Fruit fly (Drosophila melanogaster) whole organism, embryonic: ENCODE measurements around the gene lbl.

Experiments used
- CG12299 ChIP-seq: fragments of 200-800 bp; sonication (Bioruptor generic); optimal IDR thresholded peaks from 2 replicates; lab custom pipeline; 2018; ENCODE audit warnings: missing biosample characterization, mild to moderate bottlenecking, missing genetic modification characterization
- CG12744 ChIP-seq: fragments of 200-800 bp; sonication (Bioruptor generic); optimal IDR thresholded peaks from 2 replicates; lab custom pipeline; 2016; ENCODE audit warnings: missing biosample characterization, missing genetic modification characterization
- CG13296 ChIP-seq: fragments of 200-800 bp; sonication (Bioruptor generic); optimal IDR thresholded peaks from 3 replicates; lab custom pipeline; 2018; ENCODE audit warnings: missing biosample characterization, mild to moderate bottlenecking, missing genetic modification characterization
- CG15479 ChIP-seq: fragments of 200-800 bp; sonication (Bioruptor generic); optimal IDR thresholded peaks from 3 replicates; lab custom pipeline; 2019; ENCODE audit warnings: missing biosample characterization, mild to moderate bottlenecking, missing genetic modification characterization, moderate library complexity
- CG16779 ChIP-seq: fragments of 200-800 bp; sonication (Bioruptor generic); IDR thresholded peaks from 2 replicates; pipeline ENCODE4 v1.3.6; 2022; ENCODE audit warnings: missing biosample characterization, missing genetic modification characterization
- CG18599 ChIP-seq: fragments of 200-800 bp; sonication (Bioruptor generic); optimal IDR thresholded peaks from 3 replicates; lab custom pipeline; 2017; ENCODE audit warnings: missing biosample characterization, missing genetic modification characterization, mild to moderate bottlenecking, moderate library complexity, missing genetic modification reagents
- CG2678 ChIP-seq: fragments of 200-800 bp; sonication (Bioruptor generic); optimal IDR thresholded peaks from 3 replicates; lab custom pipeline; 2019; ENCODE audit warnings: missing biosample characterization, mild to moderate bottlenecking, missing genetic modification characterization, moderate library complexity
- CG2889 ChIP-seq: fragments of 200-800 bp; sonication (Bioruptor generic); IDR thresholded peaks from 3 replicates; pipeline ENCODE4 v1.3.6; 2022; ENCODE audit warnings: missing biosample characterization, missing genetic modification characterization
- CG34224 ChIP-seq: fragments of 200-800 bp; sonication (Bioruptor generic); IDR thresholded peaks from 3 replicates; pipeline ENCODE4 v1.3.6; 2022; ENCODE audit warnings: missing biosample characterization, missing genetic modification characterization; ENCODE audit not compliant: partially characterized antibody
- CG3726 ChIP-seq: fragments of 200-800 bp; sonication (Bioruptor generic); IDR thresholded peaks from 3 replicates; pipeline ENCODE4, ENCODE4 v1.3.6; 2022; ENCODE audit warnings: missing biosample characterization, missing genetic modification characterization
- CG4854 ChIP-seq: fragments of 200-800 bp; sonication (Bioruptor generic); optimal IDR thresholded peaks from 2 replicates; lab custom pipeline; 2016; ENCODE audit warnings: missing biosample characterization, missing genetic modification characterization, inconsistent platforms
- CG6683 ChIP-seq: fragments of 200-800 bp; sonication (Bioruptor generic); optimal IDR thresholded peaks from 2 replicates; lab custom pipeline; 2017; ENCODE audit warnings: missing biosample characterization, mild to moderate bottlenecking, missing genetic modification characterization, missing genetic modification reagents
- CG6765 ChIP-seq: fragments of 200-800 bp; sonication (Bioruptor generic); optimal IDR thresholded peaks from 3 replicates; lab custom pipeline; 2017; ENCODE audit warnings: missing biosample characterization, mild to moderate bottlenecking, missing genetic modification characterization
- CG6813 ChIP-seq: fragments of 200-800 bp; sonication (Bioruptor generic); optimal IDR thresholded peaks from 2 replicates; lab custom pipeline; 2017; ENCODE audit warnings: missing biosample characterization, missing genetic modification characterization, mild to moderate bottlenecking, moderate library complexity, missing genetic modification reagents
- CG7928 ChIP-seq: fragments of 200-800 bp; sonication (Bioruptor generic); optimal IDR thresholded peaks from 2 replicates; lab custom pipeline; 2017; ENCODE audit warnings: missing biosample characterization, mild to moderate bottlenecking, missing genetic modification characterization
- CHES-1-like ChIP-seq: fragments of 200-800 bp; sonication (Bioruptor generic); optimal IDR thresholded peaks from 2 replicates; lab custom pipeline; 2016; ENCODE audit warnings: missing biosample characterization, missing genetic modification characterization
- CrebB ChIP-seq: fragments of 200-800 bp; sonication (Bioruptor generic); optimal IDR thresholded peaks from 3 replicates; lab custom pipeline; 2018; ENCODE audit warnings: missing biosample characterization, mild to moderate bottlenecking, missing genetic modification characterization
- Ets65A ChIP-seq: fragments of 200-800 bp; sonication (Bioruptor generic); peaks from one replicate; lab custom pipeline; 2016; ENCODE audit warnings: missing biosample characterization, missing genetic modification characterization
- Gsc ChIP-seq: fragments of 200-800 bp; sonication (Bioruptor generic); IDR thresholded peaks from 2 replicates; pipeline ENCODE4 v1.3.6; 2022; ENCODE audit warnings: missing biosample characterization, missing genetic modification characterization
- HLH4C ChIP-seq: fragments of 200-800 bp; sonication (Bioruptor generic); IDR thresholded peaks from 3 replicates; pipeline ENCODE4 v1.3.6; 2022; ENCODE audit warnings: missing biosample characterization, missing genetic modification characterization; ENCODE audit not compliant: partially characterized antibody
- HmgZ ChIP-seq: fragments of 200-800 bp; sonication (Bioruptor generic); optimal IDR thresholded peaks from 2 replicates; lab custom pipeline; 2018; ENCODE audit warnings: missing biosample characterization, mild to moderate bottlenecking, missing genetic modification characterization
- Hr51 ChIP-seq, 2 experiments: fragments of 200-800 bp; sonication (Bioruptor generic); optimal IDR thresholded peaks; 2 replicates in 1 of 2; 3 replicates in 1 of 2; lab custom pipeline; 2016 to 2018; ENCODE audit warnings: missing biosample characterization in 2 of 2, missing genetic modification characterization in 2 of 2, mild to moderate bottlenecking in 1 of 2, moderate library complexity in 1 of 2
- Kr ChIP-seq: fragments of 200-800 bp; sonication (Bioruptor generic); optimal IDR thresholded peaks from 2 replicates; lab custom pipeline; 2017; ENCODE audit warnings: missing biosample characterization, mild to moderate bottlenecking, missing genetic modification characterization
- Meics ChIP-seq: fragments of 200-800 bp; sonication (Bioruptor generic); optimal IDR thresholded peaks from 2 replicates; lab custom pipeline; 2017; ENCODE audit warnings: missing biosample characterization, mild to moderate bottlenecking, missing genetic modification characterization
- Ptx1 ChIP-seq: fragments of 200-800 bp; sonication (Bioruptor generic); IDR thresholded peaks from 2 replicates; pipeline ENCODE4 v1.3.6; 2022; ENCODE audit warnings: missing biosample characterization, missing genetic modification characterization
- Scr ChIP-seq: fragments of 200-800 bp; sonication (Bioruptor generic); IDR thresholded peaks from 2 replicates; pipeline ENCODE4 v1.3.6; 2022; ENCODE audit warnings: missing biosample characterization, missing genetic modification characterization; ENCODE audit not compliant: partially characterized antibody
- Sry-δ ChIP-seq: fragments of 200-800 bp; sonication (Bioruptor generic); optimal IDR thresholded peaks from 2 replicates; lab custom pipeline; 2016; ENCODE audit warnings: missing biosample characterization, missing genetic modification characterization
- TFAM ChIP-seq: fragments of 200-800 bp; sonication (Bioruptor generic); optimal IDR thresholded peaks from 2 replicates; lab custom pipeline; 2017; ENCODE audit warnings: missing biosample characterization, missing genetic modification characterization, inconsistent platforms
- Tbp ChIP-seq: fragments of >200 bp; optimal IDR thresholded peaks from 2 replicates; lab custom pipeline; 2018; ENCODE audit warnings: missing biosample characterization, missing genetic modification characterization
- aop ChIP-seq: fragments of 200-800 bp; sonication (Bioruptor generic); IDR thresholded peaks from 2 replicates; pipeline ENCODE4 v1.3.6; 2022; ENCODE audit warnings: missing biosample characterization, missing genetic modification characterization
- bab2 ChIP-seq: fragments of 200-800 bp; sonication (Bioruptor generic); optimal IDR thresholded peaks from 2 replicates; lab custom pipeline; 2016; ENCODE audit warnings: missing biosample characterization, missing genetic modification characterization
- chinmo ChIP-seq: fragments of 200-800 bp; sonication (Bioruptor generic); IDR thresholded peaks from 4 replicates; pipeline ENCODE4 v1.3.6; 2022; ENCODE audit warnings: missing biosample characterization, missing genetic modification characterization; ENCODE audit not compliant: partially characterized antibody
- ci ChIP-seq: fragments of 200-800 bp; sonication (Bioruptor generic); IDR thresholded peaks from 3 replicates; pipeline ENCODE4 v1.3.6; 2022; ENCODE audit warnings: missing biosample characterization, missing genetic modification characterization
- dysf ChIP-seq: fragments of 200-800 bp; sonication (Bioruptor generic); IDR thresholded peaks from 3 replicates; pipeline ENCODE4 v1.3.6; 2022; ENCODE audit warnings: missing biosample characterization, missing genetic modification characterization
- fd3F ChIP-seq: fragments of 200-800 bp; sonication (Bioruptor generic); optimal IDR thresholded peaks from 2 replicates; lab custom pipeline; 2018; ENCODE audit warnings: missing biosample characterization, mild to moderate bottlenecking, missing genetic modification characterization, moderate library complexity
- gsb ChIP-seq: fragments of 200-800 bp; sonication (Bioruptor generic); IDR thresholded peaks from 2 replicates; pipeline ENCODE4 v1.3.6; 2022; ENCODE audit warnings: missing biosample characterization, missing genetic modification characterization
- gt ChIP-seq: fragments of 200-800 bp; sonication (Bioruptor generic); IDR thresholded peaks from 2 replicates; pipeline ENCODE4 v1.3.6; 2022; ENCODE audit warnings: missing biosample characterization, missing genetic modification characterization
- jing ChIP-seq: fragments of 200-800 bp; sonication (Bioruptor generic); optimal IDR thresholded peaks from 2 replicates; lab custom pipeline; 2018; ENCODE audit warnings: missing biosample characterization, mild to moderate bottlenecking, missing genetic modification characterization
- mld ChIP-seq: fragments of 200-800 bp; sonication (Bioruptor generic); IDR thresholded peaks from 3 replicates; pipeline ENCODE4 v1.3.6; 2022; ENCODE audit warnings: missing biosample characterization, missing genetic modification characterization; ENCODE audit not compliant: partially characterized antibody
- nerfin-2 ChIP-seq: fragments of 200-800 bp; sonication (Bioruptor generic); IDR thresholded peaks from 2 replicates; pipeline ENCODE4 v1.3.6; 2022; ENCODE audit warnings: missing biosample characterization, missing genetic modification characterization; ENCODE audit not compliant: partially characterized antibody
- oc ChIP-seq: fragments of 200-800 bp; sonication (Bioruptor generic); optimal IDR thresholded peaks from 2 replicates; lab custom pipeline; 2018; ENCODE audit warnings: missing biosample characterization, mild to moderate bottlenecking, missing genetic modification characterization, moderate library complexity
- onecut ChIP-seq: fragments of 200-800 bp; sonication (Bioruptor generic); IDR thresholded peaks from 2 replicates; pipeline ENCODE4 v1.3.6; 2022; ENCODE audit warnings: missing biosample characterization, missing genetic modification characterization
- pum ChIP-seq: fragments of 200-800 bp; sonication (Bioruptor generic); optimal IDR thresholded peaks from 2 replicates; lab custom pipeline; 2016; ENCODE audit warnings: missing biosample characterization, missing genetic modification characterization
- sc ChIP-seq, 3 experiments: fragments of >200 bp in 2 of 3; fragments of 200-800 bp in 1 of 3; sonication (Bioruptor generic) in 1 of 3; optimal IDR thresholded peaks; 2 replicates in 2 of 3; 3 replicates in 1 of 3; lab custom pipeline; 2017; ENCODE audit warnings: mild to moderate bottlenecking in 1 of 3, missing biosample characterization in 1 of 3, missing genetic modification characterization in 1 of 3, missing genetic modification reagents in 1 of 3
- tgo ChIP-seq: fragments of 200-800 bp; sonication (Bioruptor generic); IDR thresholded peaks from 3 replicates; pipeline ENCODE4 v1.3.6; 2022; ENCODE audit warnings: missing biosample characterization, missing genetic modification characterization
- tna ChIP-seq: fragments of 200-800 bp; sonication (Bioruptor generic); IDR thresholded peaks from 2 replicates; pipeline ENCODE4 v1.3.6; 2022; ENCODE audit warnings: missing biosample characterization, missing genetic modification characterization; ENCODE audit not compliant: partially characterized antibody
- trh ChIP-seq: fragments of 200-800 bp; sonication (Bioruptor generic); optimal IDR thresholded peaks from 2 replicates; lab custom pipeline; 2016; ENCODE audit warnings: missing biosample characterization, missing genetic modification characterization
- unpg ChIP-seq: fragments of 200-800 bp; sonication (Bioruptor generic); optimal IDR thresholded peaks from 3 replicates; lab custom pipeline; 2018; ENCODE audit warnings: missing biosample characterization, mild to moderate bottlenecking, missing genetic modification characterization, moderate library complexity
- vnd ChIP-seq: fragments of 200-800 bp; sonication (Bioruptor generic); IDR thresholded peaks from 3 replicates; pipeline ENCODE4 v1.3.6; 2022; ENCODE audit warnings: missing biosample characterization, missing genetic modification characterization; ENCODE audit not compliant: partially characterized antibody
- z ChIP-seq: fragments of 200-800 bp; sonication (Bioruptor generic); IDR thresholded peaks from 3 replicates; pipeline ENCODE4 v1.3.6; 2022; ENCODE audit warnings: missing biosample characterization, missing genetic modification characterization

lbl gene

dm6 chr3R:21446334-21446733, 12.4 kb upstream of the lbl start, which contains the start of gene lbe (continued):
- TF ChIP-seq CG13296 (GFP tag; lab: Kevin White, UChicago) (no peak), Tbp (GFP tag; lab: Kevin White, UChicago) (no peak), CG12744 (GFP tag; lab: Kevin White, UChicago) (no peak), oc (tag; lab: Kevin White, UChicago) (peak; percentile 87), trh (GFP tag; lab: Kevin White, UChicago) (no peak), CG2678 (tag; lab: Kevin White, UChicago) (no peak), Sry-δ (no peak), nerfin-2 (peak; percentile 43; the same call in 1 of the 2 replicates), HmgZ (peak; percentile 36), CG3726 (GFP tag; lab: Robert Waterston, UW) (no peak), tgo (GFP tag; lab: Robert Waterston, UW) (no peak), HLH4C (GFP tag; lab: Robert Waterston, UW) (no peak; the same call in 2 of the 3 replicates), gt (GFP tag; lab: Robert Waterston, UW) (no peak), bab2 (GFP tag; lab: Kevin White, UChicago) (no peak), vnd (GFP tag; lab: Robert Waterston, UW) (no peak), TFAM (GFP tag; lab: Kevin White, UChicago) (no peak), sc (optimal IDR thresholded peaks at IDR 0.05; lab: Kevin White, UChicago) (no peak), sc (GFP tag; optimal IDR thresholded peaks at IDR 0.05; lab: Kevin White, UChicago) (no peak), CG6683 (GFP tag; lab: Kevin White, UChicago) (no peak), CG4854 (GFP tag; lab: Kevin White, UChicago) (no peak), CG6813 (no peak), CG7928 (no peak), CG2889 (GFP tag; lab: Robert Waterston, UW) (no peak), Hr51 (GFP tag; optimal IDR thresholded peaks at IDR 0.05; lab: Kevin White, UChicago) (no peak), CG18599 (GFP tag; lab: Kevin White, UChicago) (no peak), CG12299 (tag; lab: Kevin White, UChicago) (no peak), dysf (no peak), Kr (no peak), aop (GFP tag; lab: Robert Waterston, UW) (no peak), Scr (GFP tag; lab: Robert Waterston, UW) (peak; percentile 51), fd3F (GFP tag; lab: Kevin White, UChicago) (no peak), Ets65A (GFP tag; lab: Kevin White, UChicago) (peak; percentile 0), pum (GFP tag; lab: Kevin White, UChicago) (no peak), Meics (GFP tag; lab: Kevin White, UChicago) (no peak), CG34224 (GFP tag; lab: Robert Waterston, UW) (peak; percentile 57; the same call in 2 of the 3 replicates), z (GFP tag; lab: Robert Waterston, UW) (peak; percentile 61; the same call in 2 of the 3 replicates), CrebB (tag; lab: Kevin White, UChicago) (peak; percentile 36), CG15479 (GFP tag; lab: Kevin White, UChicago) (no peak), CHES-1-like (GFP tag; lab: Kevin White, UChicago) (no peak), gsb (GFP tag; lab: Robert Waterston, UW) (no peak), CG16779 (no peak), ci (peak; percentile 71; the same call in 2 of the 3 replicates), unpg (peak; percentile 2), tna (no peak; the same call in 1 of the 2 replicates), chinmo (peak; percentile 90; the same call in 2 of the 4 replicates), Gsc (GFP tag; lab: Robert Waterston, UW) (no peak), mld (GFP tag; lab: Robert Waterston, UW) (peak; percentile 77; the same call in 1 of the 3 replicates), jing (GFP tag; lab: Kevin White, UChicago) (no peak), CG6765 (no peak), Ptx1 (GFP tag; lab: Robert Waterston, UW) (no peak), onecut (GFP tag; lab: Robert Waterston, UW) (peak; percentile 16; the same call in 1 of the 2 replicates)
